Fruit fly (Drosophila melanogaster) whole organism, embryonic: Measurements from ENCODE around the gene CG5157.

Experiments used
- Bdp1 ChIP-seq: fragments of 200-800 bp; sonication (Bioruptor generic); optimal IDR thresholded peaks from 3 replicates; lab custom pipeline; 2016; ENCODE audit warnings: missing biosample characterization, missing genetic modification characterization
- CG12769 ChIP-seq: fragments of 200-800 bp; sonication (Bioruptor generic); optimal IDR thresholded peaks from 2 replicates; lab custom pipeline; 2019; ENCODE audit warnings: missing biosample characterization, mild to moderate bottlenecking, missing genetic modification characterization, moderate library complexity
- CG13296 ChIP-seq: fragments of 200-800 bp; sonication (Bioruptor generic); optimal IDR thresholded peaks from 3 replicates; lab custom pipeline; 2018; ENCODE audit warnings: missing biosample characterization, mild to moderate bottlenecking, missing genetic modification characterization
- CG15696 ChIP-seq: fragments of 200-800 bp; sonication (Bioruptor generic); optimal IDR thresholded peaks from 2 replicates; lab custom pipeline; 2019; ENCODE audit warnings: missing biosample characterization, mild to moderate bottlenecking, missing genetic modification characterization, moderate library complexity
- CG17328 ChIP-seq: fragments of 200-800 bp; sonication (Bioruptor generic); IDR thresholded peaks from 2 replicates; pipeline ENCODE4 v1.3.6; 2022; ENCODE audit warnings: missing biosample characterization, missing genetic modification characterization
- CG2889 ChIP-seq: fragments of 200-800 bp; sonication (Bioruptor generic); IDR thresholded peaks from 3 replicates; pipeline ENCODE4 v1.3.6; 2022; ENCODE audit warnings: missing biosample characterization, missing genetic modification characterization
- CG8281 ChIP-seq: fragments of 200-800 bp; sonication (Bioruptor generic); optimal IDR thresholded peaks from 2 replicates; lab custom pipeline; 2018; ENCODE audit warnings: missing biosample characterization, mild to moderate bottlenecking, missing genetic modification characterization, moderate library complexity
- CG9215 ChIP-seq: fragments of 200-800 bp; sonication (Bioruptor generic); IDR thresholded peaks from 2 replicates; pipeline ENCODE4 v1.3.6; 2022; ENCODE audit warnings: missing biosample characterization, missing genetic modification characterization
- Dad ChIP-seq: fragments of 200-800 bp; sonication (Bioruptor generic); optimal IDR thresholded peaks from 3 replicates; lab custom pipeline; 2016; ENCODE audit warnings: missing biosample characterization, missing genetic modification characterization
- Dbx ChIP-seq: fragments of 200-800 bp; sonication (Bioruptor generic); IDR thresholded peaks from 3 replicates; pipeline ENCODE4 v1.3.6; 2022; ENCODE audit warnings: missing biosample characterization, missing genetic modification characterization
- Dek ChIP-seq: fragments of 200-800 bp; sonication (Bioruptor generic); optimal IDR thresholded peaks from 3 replicates; lab custom pipeline; 2019; ENCODE audit warnings: missing biosample characterization, mild to moderate bottlenecking, missing genetic modification characterization, moderate library complexity
- Dip2 ChIP-seq: fragments of 200-800 bp; sonication (Bioruptor generic); IDR thresholded peaks from 2 replicates; pipeline ENCODE4 v1.3.6; 2022; ENCODE audit warnings: missing biosample characterization, missing genetic modification characterization
- Doc3 ChIP-seq: fragments of 200-800 bp; sonication (Bioruptor generic); IDR thresholded peaks from 3 replicates; pipeline ENCODE4 v1.3.6; 2022; ENCODE audit warnings: missing biosample characterization, missing genetic modification characterization; ENCODE audit not compliant: partially characterized antibody
- E2f1 ChIP-seq: fragments of 200-800 bp; sonication (Bioruptor generic); IDR thresholded peaks from 2 replicates; pipeline ENCODE4 v1.3.6; 2022; ENCODE audit warnings: missing biosample characterization, missing genetic modification characterization
- ERR ChIP-seq: fragments of 200-800 bp; sonication (Bioruptor generic); optimal IDR thresholded peaks from 2 replicates; lab custom pipeline; 2016; ENCODE audit warnings: missing biosample characterization, missing genetic modification characterization
- Gug ChIP-seq: fragments of 200-800 bp; sonication (Bioruptor generic); IDR thresholded peaks from 4 replicates; pipeline ENCODE4 v1.3.6; 2022; ENCODE audit warnings: missing biosample characterization, missing genetic modification characterization
- H15 ChIP-seq: fragments of 200-800 bp; sonication (Bioruptor generic); IDR thresholded peaks from 3 replicates; pipeline ENCODE4 v1.3.6; 2022; ENCODE audit warnings: missing biosample characterization, missing genetic modification characterization
- HLHmδ ChIP-seq: fragments of 200-800 bp; sonication (Bioruptor generic); optimal IDR thresholded peaks from 2 replicates; lab custom pipeline; 2018; ENCODE audit warnings: missing biosample characterization, mild to moderate bottlenecking, missing genetic modification characterization, moderate library complexity
- HmgD ChIP-seq: fragments of 200-800 bp; sonication (Bioruptor generic); optimal IDR thresholded peaks from 3 replicates; lab custom pipeline; 2016; ENCODE audit warnings: missing biosample characterization, missing genetic modification characterization
- Lhr ChIP-seq: fragments of 200-800 bp; sonication (Bioruptor generic); optimal IDR thresholded peaks from 3 replicates; lab custom pipeline; 2017; ENCODE audit warnings: mild to moderate bottlenecking, missing biosample characterization, missing genetic modification reagents, missing genetic modification characterization
- Lpt ChIP-seq: fragments of >200 bp; optimal IDR thresholded peaks from 2 replicates; lab custom pipeline; 2018; ENCODE audit warnings: missing biosample characterization, missing genetic modification characterization
- MESR4 ChIP-seq: fragments of 200-800 bp; sonication (Bioruptor generic); optimal IDR thresholded peaks from 2 replicates; lab custom pipeline; 2018; ENCODE audit warnings: missing biosample characterization, mild to moderate bottlenecking, missing genetic modification characterization, moderate library complexity
- Med ChIP-seq: fragments of 200-800 bp; sonication (Bioruptor generic); peaks from one replicate; lab custom pipeline; 2016; ENCODE audit warnings: missing biosample characterization, missing genetic modification characterization, mild to moderate bottlenecking, inconsistent platforms, moderate library complexity
- NK7.1 ChIP-seq: fragments of 200-800 bp; sonication (Bioruptor generic); optimal IDR thresholded peaks from 3 replicates; lab custom pipeline; 2016; ENCODE audit warnings: missing biosample characterization, missing genetic modification characterization
- NfI ChIP-seq: fragments of 200-800 bp; sonication (Bioruptor generic); optimal IDR thresholded peaks from 3 replicates; lab custom pipeline; 2018; ENCODE audit warnings: missing biosample characterization, mild to moderate bottlenecking, missing genetic modification characterization, moderate library complexity
- Optix ChIP-seq: fragments of 200-800 bp; sonication (Bioruptor generic); IDR thresholded peaks from 3 replicates; pipeline ENCODE4 v1.3.6; 2022; ENCODE audit warnings: missing biosample characterization, missing genetic modification characterization
- Pdp1 ChIP-seq, 2 experiments: fragments of 200-800 bp; sonication (Bioruptor generic); optimal IDR thresholded peaks; 3 replicates each; lab custom pipeline; 2016; ENCODE audit warnings: missing biosample characterization in 2 of 2, missing genetic modification characterization in 2 of 2, mild to moderate bottlenecking in 1 of 2, moderate library complexity in 1 of 2
- Rfx ChIP-seq: fragments of 200-800 bp; sonication (Bioruptor generic); IDR thresholded peaks from 2 replicates; pipeline ENCODE4 v1.3.6; 2022; ENCODE audit warnings: missing biosample characterization, missing genetic modification characterization
- YL-1 ChIP-seq: fragments of 200-800 bp; sonication (Bioruptor generic); optimal IDR thresholded peaks from 3 replicates; lab custom pipeline; 2017; ENCODE audit warnings: missing biosample characterization, mild to moderate bottlenecking, missing genetic modification characterization
- abd-A ChIP-seq: fragments of 200-800 bp; sonication (Bioruptor generic); optimal IDR thresholded peaks from 3 replicates; lab custom pipeline; 2019; ENCODE audit warnings: missing biosample characterization, mild to moderate bottlenecking, missing genetic modification characterization, moderate library complexity
- ac ChIP-seq: fragments of 200-800 bp; sonication (Bioruptor generic); optimal IDR thresholded peaks from 3 replicates; lab custom pipeline; 2017; ENCODE audit warnings: missing biosample characterization, mild to moderate bottlenecking, missing genetic modification characterization
- aop ChIP-seq: fragments of 200-800 bp; sonication (Bioruptor generic); IDR thresholded peaks from 2 replicates; pipeline ENCODE4 v1.3.6; 2022; ENCODE audit warnings: missing biosample characterization, missing genetic modification characterization
- ato ChIP-seq: fragments of 200-800 bp; sonication (Bioruptor generic); IDR thresholded peaks from 2 replicates; pipeline ENCODE4 v1.3.6; 2022; ENCODE audit warnings: missing biosample characterization, missing genetic modification characterization; ENCODE audit not compliant: partially characterized antibody
- btn ChIP-seq: fragments of 200-800 bp; sonication (Bioruptor generic); optimal IDR thresholded peaks from 2 replicates; lab custom pipeline; 2016; ENCODE audit warnings: missing biosample characterization, missing genetic modification characterization
- cas ChIP-seq: fragments of 200-800 bp; sonication (Bioruptor generic); IDR thresholded peaks from 2 replicates; pipeline ENCODE4 v1.3.6; 2022; ENCODE audit warnings: missing biosample characterization, missing genetic modification characterization
- chn ChIP-seq: fragments of 200-800 bp; sonication (Bioruptor generic); optimal IDR thresholded peaks from 2 replicates; lab custom pipeline; 2016; ENCODE audit warnings: missing biosample characterization, missing genetic modification characterization
- fd3F ChIP-seq: fragments of 200-800 bp; sonication (Bioruptor generic); optimal IDR thresholded peaks from 2 replicates; lab custom pipeline; 2018; ENCODE audit warnings: missing biosample characterization, mild to moderate bottlenecking, missing genetic modification characterization, moderate library complexity
- ftz-f1 ChIP-seq: fragments of 200-800 bp; sonication (Bioruptor generic); optimal IDR thresholded peaks from 2 replicates; lab custom pipeline; 2016; ENCODE audit warnings: missing biosample characterization, missing genetic modification characterization
- gce ChIP-seq: fragments of 200-800 bp; sonication (Bioruptor generic); IDR thresholded peaks from 3 replicates; pipeline ENCODE4 v1.3.6; 2022; ENCODE audit warnings: missing biosample characterization, missing genetic modification characterization
- ind ChIP-seq: fragments of 200-800 bp; sonication (Bioruptor generic); optimal IDR thresholded peaks from 3 replicates; lab custom pipeline; 2016; ENCODE audit warnings: missing biosample characterization, missing genetic modification characterization
- klu ChIP-seq: fragments of 200-800 bp; sonication (Bioruptor generic); IDR thresholded peaks from 2 replicates; pipeline ENCODE4 v1.3.6; 2022; ENCODE audit warnings: missing biosample characterization, missing genetic modification characterization
- lab ChIP-seq: fragments of 200-800 bp; sonication (Bioruptor generic); optimal IDR thresholded peaks from 3 replicates; lab custom pipeline; 2017; ENCODE audit warnings: missing biosample characterization, missing genetic modification characterization, mild to moderate bottlenecking, moderate library complexity, missing genetic modification reagents
- lbe ChIP-seq: fragments of 200-800 bp; sonication (Bioruptor generic); optimal IDR thresholded peaks from 2 replicates; lab custom pipeline; 2016; ENCODE audit warnings: missing biosample characterization, mild to moderate bottlenecking, missing genetic modification characterization
- mirr ChIP-seq: fragments of 200-800 bp; sonication (Bioruptor generic); optimal IDR thresholded peaks from 3 replicates; lab custom pipeline; 2018; ENCODE audit warnings: missing biosample characterization, mild to moderate bottlenecking, missing genetic modification characterization
- org-1 ChIP-seq: fragments of 200-800 bp; sonication (Bioruptor generic); optimal IDR thresholded peaks from 2 replicates; lab custom pipeline; 2017; ENCODE audit warnings: missing biosample characterization, missing genetic modification characterization
- pfk ChIP-seq: fragments of 200-800 bp; sonication (Bioruptor generic); optimal IDR thresholded peaks from 2 replicates; lab custom pipeline; 2018; ENCODE audit warnings: missing biosample characterization, mild to moderate bottlenecking, missing genetic modification characterization, moderate library complexity
- row ChIP-seq: fragments of 200-800 bp; sonication (Bioruptor generic); IDR thresholded peaks from 3 replicates; pipeline ENCODE4 v1.3.6; 2022; ENCODE audit warnings: missing biosample characterization, missing genetic modification characterization
- run ChIP-seq: fragments of 200-800 bp; sonication (Bioruptor generic); optimal IDR thresholded peaks from 3 replicates; lab custom pipeline; 2018; ENCODE audit warnings: missing biosample characterization, mild to moderate bottlenecking, missing genetic modification characterization
- so ChIP-seq: fragments of 200-800 bp; sonication (Bioruptor generic); IDR thresholded peaks from 3 replicates; pipeline ENCODE4 v1.3.6; 2022; ENCODE audit warnings: missing biosample characterization, missing genetic modification characterization
- sug ChIP-seq: fragments of 200-800 bp; optimal IDR thresholded peaks from 2 replicates; lab custom pipeline; 2019; ENCODE audit warnings: missing biosample characterization, mild to moderate bottlenecking, missing genetic modification characterization, moderate library complexity
- tgo ChIP-seq: fragments of 200-800 bp; sonication (Bioruptor generic); IDR thresholded peaks from 3 replicates; pipeline ENCODE4 v1.3.6; 2022; ENCODE audit warnings: missing biosample characterization, missing genetic modification characterization
- trem ChIP-seq: fragments of 200-800 bp; optimal IDR thresholded peaks from 3 replicates; lab custom pipeline; 2019; ENCODE audit warnings: missing biosample characterization, mild to moderate bottlenecking, missing genetic modification characterization, moderate library complexity
- zfh2 ChIP-seq: fragments of 200-800 bp; sonication (Bioruptor generic); optimal IDR thresholded peaks from 2 replicates; lab custom pipeline; 2016; ENCODE audit warnings: missing biosample characterization, missing genetic modification characterization

CG5157 gene

DNA sequence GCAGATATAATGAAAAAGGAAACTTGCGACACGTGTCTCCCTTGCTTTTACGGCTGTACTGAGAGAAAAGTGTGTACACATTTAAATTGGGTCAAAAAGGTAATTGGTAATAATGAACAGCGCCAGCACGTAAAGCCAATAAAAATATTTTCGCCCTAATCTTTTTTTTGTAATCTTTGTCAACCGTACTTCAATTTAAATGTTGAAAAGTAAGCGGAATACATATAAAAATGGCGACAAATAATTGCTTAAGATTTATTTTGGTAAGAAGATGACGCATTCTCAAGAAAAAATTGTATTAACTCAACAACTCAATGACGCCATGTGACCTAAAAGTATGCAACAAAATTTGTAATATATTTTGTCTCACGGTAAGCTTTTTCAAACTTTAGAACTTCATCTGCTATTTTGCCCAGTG, 10.1 kb upstream of the CG5157 start (continued):
- no peak for TF ChIP-seq chn (GFP tag; lab: Kevin White, UChicago)
- TF ChIP-seq Dbx (GFP tag; lab: Robert Waterston, UW), result no peak
- no peak for TF ChIP-seq Pdp1 (GFP tag; optimal IDR thresholded peaks at IDR 0.05; lab: Kevin White, UChicago)
- no peak for TF ChIP-seq Rfx (GFP tag; lab: Robert Waterston, UW)
- no peak for TF ChIP-seq zfh2 (GFP tag; lab: Kevin White, UChicago)
- no peak for TF ChIP-seq pfk
- TF ChIP-seq org-1 (GFP tag; lab: Kevin White, UChicago), result peak; percentile 23
- peak; percentile 14 for TF ChIP-seq ind
- no peak for TF ChIP-seq Lpt (GFP tag; lab: Kevin White, UChicago)
- TF ChIP-seq ac, result no peak
- no peak for TF ChIP-seq gce (GFP tag; lab: Robert Waterston, UW)
- no peak for TF ChIP-seq MESR4 (GFP tag; lab: Kevin White, UChicago)
- peak; percentile 77 for TF ChIP-seq Med (GFP tag; lab: Kevin White, UChicago)
- no peak for TF ChIP-seq aop (GFP tag; lab: Robert Waterston, UW)
- TF ChIP-seq ato (GFP tag; lab: Robert Waterston, UW), result no peak
- no peak for TF ChIP-seq klu (GFP tag; lab: Robert Waterston, UW)
- TF ChIP-seq mirr, result no peak
- no peak for TF ChIP-seq so
- no peak for TF ChIP-seq Bdp1 (GFP tag; lab: Kevin White, UChicago)
- TF ChIP-seq CG15696 (tag; lab: Kevin White, UChicago), result no peak
- TF ChIP-seq ftz-f1 (GFP tag; lab: Kevin White, UChicago), result no peak
- no peak for TF ChIP-seq ERR (GFP tag; lab: Kevin White, UChicago)
- TF ChIP-seq YL-1 (GFP tag; lab: Kevin White, UChicago), result no peak
- peak; percentile 8; the same call in 1 of the 2 replicates for TF ChIP-seq CG9215
- no peak for TF ChIP-seq lbe (GFP tag; lab: Kevin White, UChicago)
- TF ChIP-seq Doc3 (GFP tag; lab: Robert Waterston, UW), result no peak
- no peak for TF ChIP-seq cas (GFP tag; lab: Robert Waterston, UW)
- TF ChIP-seq H15, result no peak
- TF ChIP-seq CG13296, result peak; percentile 27
- no peak for TF ChIP-seq Lhr
- no peak for TF ChIP-seq Dek (tag; lab: Kevin White, UChicago)
- TF ChIP-seq CG12769, result no peak
- TF ChIP-seq btn (GFP tag; lab: Kevin White, UChicago), result no peak
- no peak for TF ChIP-seq CG2889 (GFP tag; lab: Robert Waterston, UW)
- no peak for TF ChIP-seq HLHmδ
- peak; percentile 27 for TF ChIP-seq sug (tag; lab: Kevin White, UChicago)
- no peak for TF ChIP-seq Gug (GFP tag; lab: Robert Waterston, UW)
- no peak for TF ChIP-seq fd3F (GFP tag; lab: Kevin White, UChicago)
- no peak for TF ChIP-seq NK7.1
- TF ChIP-seq Dad (GFP tag; lab: Kevin White, UChicago), result no peak
- no peak for TF ChIP-seq CG8281 (tag; lab: Kevin White, UChicago)
- TF ChIP-seq E2f1, result no peak
- no peak for TF ChIP-seq tgo (GFP tag; lab: Robert Waterston, UW)
- no peak for TF ChIP-seq CG17328 (GFP tag; lab: Robert Waterston, UW)
- peak; percentile 25 for TF ChIP-seq NfI (GFP tag; lab: Kevin White, UChicago)
- TF ChIP-seq Dip2, result no peak
- no peak for TF ChIP-seq HmgD (GFP tag; lab: Kevin White, UChicago)
- TF ChIP-seq abd-A (tag; lab: Kevin White, UChicago), result no peak
- TF ChIP-seq run (tag; lab: Kevin White, UChicago), result no peak
- no peak for TF ChIP-seq Optix (GFP tag; lab: Robert Waterston, UW)
- peak; percentile 40 for TF ChIP-seq row (GFP tag; lab: Robert Waterston, UW)
- TF ChIP-seq trem (tag; lab: Kevin White, UChicago), result no peak
- peak; percentile 53 for TF ChIP-seq lab (GFP tag; lab: Kevin White, UChicago)
